Fruit fly (Drosophila melanogaster): ENCODE data around the gene CG2938.
A peak's percentile ranks its signal among the peaks of the same experiment; 100 is the strongest.

Gene CG2938

dm6 chrX:3968346-3969044 is 32.2 kb upstream of the CG2938 start, which contains the start of gene CG6428 (continued):
- peak; percentile 58 for TF ChIP-seq CG10543 (GFP tag; optimal IDR thresholded peaks at IDR 0.05)
- TF ChIP-seq CG9797 (GFP tag; optimal IDR thresholded peaks at IDR 0.05) = peak; percentile 28
- TF ChIP-seq CG17186 (GFP tag; optimal IDR thresholded peaks at IDR 0.05) = peak; percentile 11
- peak; percentile 44 for TF ChIP-seq Antp (GFP tag; optimal IDR thresholded peaks at IDR 0.05)
- TF ChIP-seq Hsf (GFP tag; optimal IDR thresholded peaks at IDR 0.05) = peak; percentile 30
- peak in 1 of 2 experiments; percentile 7 for TF ChIP-seq Pdp1 (GFP tag; optimal IDR thresholded peaks at IDR 0.05)
- peak; percentile 8 for TF ChIP-seq Abd-B (GFP tag; optimal IDR thresholded peaks at IDR 0.05)
- TF ChIP-seq sd (tag; optimal IDR thresholded peaks at IDR 0.05) = peak; percentile 93
- peak; percentile 65 for TF ChIP-seq CoRest (tag; optimal IDR thresholded peaks at IDR 0.05)
- no peak for TF ChIP-seq CG4730 (GFP tag; IDR thresholded peaks at IDR 0.05)
- no peak for TF ChIP-seq fd96Cb (tag; optimal IDR thresholded peaks at IDR 0.05)
- peak; percentile 20 for TF ChIP-seq CG1647 (GFP tag; optimal IDR thresholded peaks at IDR 0.05)
- TF ChIP-seq Lim3 (GFP tag; IDR thresholded peaks at IDR 0.05) = no peak
- TF ChIP-seq Hr3 (GFP tag; optimal IDR thresholded peaks at IDR 0.05) = peak; percentile 26
- TF ChIP-seq Dll (GFP tag; IDR thresholded peaks at IDR 0.05; ENCODE audit: partially characterized antibody) = peak; percentile 79
- no peak for TF ChIP-seq Dip2 (GFP tag; IDR thresholded peaks at IDR 0.05)
- no peak for TF ChIP-seq gt (GFP tag; IDR thresholded peaks at IDR 0.05)
- peak; percentile 61 for TF ChIP-seq CG12391 (tag; optimal IDR thresholded peaks at IDR 0.05)
- TF ChIP-seq CG2712 (tag; optimal IDR thresholded peaks at IDR 0.05) = peak; percentile 52
- TF ChIP-seq Dbx (GFP tag; IDR thresholded peaks at IDR 0.05) = peak; percentile 35; the same call in 2 of the 3 replicates
- no peak for TF ChIP-seq CG17912 (GFP tag; optimal IDR thresholded peaks at IDR 0.05)
- no peak for TF ChIP-seq eve (GFP tag; optimal IDR thresholded peaks at IDR 0.05)
- peak; percentile 17 to 29 for TF ChIP-seq dpn (GFP tag; optimal IDR thresholded peaks at IDR 0.05)
- TF ChIP-seq CG4404 (GFP tag; IDR thresholded peaks at IDR 0.05) = no peak
- TF ChIP-seq h (optimal IDR thresholded peaks at IDR 0.05) = no peak
- TF ChIP-seq repo (GFP tag; optimal IDR thresholded peaks at IDR 0.05) = no peak
- peak; percentile 33; the same call in 2 of the 3 replicates for TF ChIP-seq zfh1 (GFP tag; IDR thresholded peaks at IDR 0.05)
- no peak for TF ChIP-seq dimm (GFP tag; IDR thresholded peaks at IDR 0.05)
- TF ChIP-seq pzg (GFP tag; optimal IDR thresholded peaks at IDR 0.05) = peak; percentile 81
- no peak for TF ChIP-seq CG17359 (tag; optimal IDR thresholded peaks at IDR 0.05)
- TF ChIP-seq CG9727 (GFP tag; optimal IDR thresholded peaks at IDR 0.05) = peak; percentile 10
- TF ChIP-seq CG32772 (GFP tag; IDR thresholded peaks at IDR 0.05) = no peak
- no peak for TF ChIP-seq tap (tag; optimal IDR thresholded peaks at IDR 0.05)
- no peak for TF ChIP-seq CG30431 (GFP tag; optimal IDR thresholded peaks at IDR 0.05)
- TF ChIP-seq CG12942 (GFP tag; optimal IDR thresholded peaks at IDR 0.05) = peak; percentile 42
- TF ChIP-seq kay (GFP tag; optimal IDR thresholded peaks at IDR 0.05) = no peak
- no peak for TF ChIP-seq fd3F (GFP tag; optimal IDR thresholded peaks at IDR 0.05)
- no peak for TF ChIP-seq CG11085 (GFP tag; IDR thresholded peaks at IDR 0.05)
- TF ChIP-seq PHDP (tag; optimal IDR thresholded peaks at IDR 0.05) = peak; percentile 31
- 0 out of 2 replicates have a peak, but pooled peaks have one; percentile 37 for TF ChIP-seq nerfin-2 (GFP tag; IDR thresholded peaks at IDR 0.05; ENCODE audit: partially characterized antibody)
- no peak for TF ChIP-seq cad (GFP tag; optimal IDR thresholded peaks at IDR 0.05)
- TF ChIP-seq Kr (GFP tag; optimal IDR thresholded peaks at IDR 0.05) = no peak
- no peak for TF ChIP-seq CG6175 (GFP tag; IDR thresholded peaks at IDR 0.05)
- 0 out of 3 replicates have a peak, but pooled peaks have one; percentile 57 for TF ChIP-seq Opbp (GFP tag; IDR thresholded peaks at IDR 0.05; ENCODE audit: partially characterized antibody)
- TF ChIP-seq CG4424 (GFP tag; optimal IDR thresholded peaks at IDR 0.05) = peak; percentile 17
- peak; percentile 10 for TF ChIP-seq CG33557 (GFP tag; optimal IDR thresholded peaks at IDR 0.05)
- TF ChIP-seq CG8388 (GFP tag; optimal IDR thresholded peaks at IDR 0.05) = peak; percentile 25
- TF ChIP-seq CG8478 (optimal IDR thresholded peaks at IDR 0.05) = no peak
- TF ChIP-seq Sox100B (GFP tag; optimal IDR thresholded peaks at IDR 0.05) = no peak
- no peak for TF ChIP-seq ttk (GFP tag; IDR thresholded peaks at IDR 0.05)

All from whole organism, embryonic.